Fruit fly (Drosophila melanogaster): Measurements from ENCODE around the gene Acp98AB.

Acp98AB gene

DNA sequence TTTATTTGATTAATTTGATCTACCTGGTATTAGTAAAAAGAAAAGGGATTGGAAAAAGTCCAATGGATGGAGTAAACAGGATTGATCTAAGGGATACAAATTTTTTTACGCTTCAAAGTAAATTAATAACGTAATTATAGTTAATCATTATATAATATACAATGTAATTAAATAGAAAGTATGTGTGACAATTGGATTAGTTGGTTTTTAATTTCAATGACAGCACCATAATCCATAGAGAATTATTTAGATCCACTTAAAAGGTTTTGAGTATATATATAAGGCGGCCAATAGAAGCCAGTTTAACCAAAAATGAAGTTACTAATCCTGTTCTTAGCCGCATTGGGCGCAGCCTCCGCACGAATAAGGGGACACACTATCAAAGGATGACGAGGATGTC is at the start of gene Acp98AB:
Acp98AB (plus strand) TSS at position 301 of the 400 bp plus-strand sequence.
- no peak for TF ChIP-seq Myc (optimal IDR thresholded peaks at IDR 0.05)
- no peak for TF ChIP-seq pan (optimal IDR thresholded peaks at IDR 0.05)
- TF ChIP-seq Vsx2 (GFP tag; optimal IDR thresholded peaks at IDR 0.05; ENCODE audit: partially characterized antibody): no peak
- no peak for TF ChIP-seq foxo (GFP tag; optimal IDR thresholded peaks at IDR 0.05)
- no peak for TF ChIP-seq jim (GFP tag; optimal IDR thresholded peaks at IDR 0.05)
- no peak for TF ChIP-seq sage (GFP tag; optimal IDR thresholded peaks at IDR 0.05)
- TF ChIP-seq rgr (GFP tag; optimal IDR thresholded peaks at IDR 0.05): no peak
- no peak for TF ChIP-seq HLH106 (tag; optimal IDR thresholded peaks at IDR 0.05)
- TF ChIP-seq dl (GFP tag; optimal IDR thresholded peaks at IDR 0.05; ENCODE audit: insufficient read depth in 1 of 2, partially characterized antibody in 2 of 2): no peak
- no peak for TF ChIP-seq fru (GFP tag; optimal IDR thresholded peaks at IDR 0.05)
- TF ChIP-seq usp (GFP tag; optimal IDR thresholded peaks at IDR 0.05): no peak
- no peak for TF ChIP-seq Mio (GFP tag; optimal IDR thresholded peaks at IDR 0.05)
- TF ChIP-seq Dfd (GFP tag; optimal IDR thresholded peaks at IDR 0.05): no peak
- TF ChIP-seq Hr83 (GFP tag; optimal IDR thresholded peaks at IDR 0.05; ENCODE audit: poor library complexity, severe bottlenecking): no peak

DNA sequence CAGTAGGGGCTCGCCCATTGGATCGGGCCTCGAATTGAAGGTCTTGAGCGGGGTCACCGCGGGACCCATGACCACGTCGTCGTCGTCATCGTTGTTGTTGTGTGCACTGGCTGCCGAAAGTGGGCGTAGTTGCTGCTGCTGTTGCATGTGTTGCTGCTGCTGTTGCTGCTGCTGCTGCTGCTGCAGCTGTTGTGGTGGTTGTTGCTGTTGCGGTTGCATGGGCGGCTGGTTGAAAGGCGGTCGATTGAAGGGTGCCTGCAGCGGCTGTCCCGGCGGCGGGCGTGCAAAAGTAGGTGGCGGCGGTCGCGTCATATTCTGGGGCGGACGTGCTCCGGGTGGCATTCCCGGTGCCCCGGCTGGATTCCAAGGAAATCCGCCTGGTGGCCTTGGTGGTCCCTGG is 46.9 kb upstream of the Acp98AB start:
- TF ChIP-seq sage (GFP tag; optimal IDR thresholded peaks at IDR 0.05) (no peak), dmrt93B (GFP tag; optimal IDR thresholded peaks at IDR 0.05) (no peak), Hnf4 (GFP tag; optimal IDR thresholded peaks at IDR 0.05) (no peak), Dfd (GFP tag; optimal IDR thresholded peaks at IDR 0.05) (peak; percentile 56)

DNA sequence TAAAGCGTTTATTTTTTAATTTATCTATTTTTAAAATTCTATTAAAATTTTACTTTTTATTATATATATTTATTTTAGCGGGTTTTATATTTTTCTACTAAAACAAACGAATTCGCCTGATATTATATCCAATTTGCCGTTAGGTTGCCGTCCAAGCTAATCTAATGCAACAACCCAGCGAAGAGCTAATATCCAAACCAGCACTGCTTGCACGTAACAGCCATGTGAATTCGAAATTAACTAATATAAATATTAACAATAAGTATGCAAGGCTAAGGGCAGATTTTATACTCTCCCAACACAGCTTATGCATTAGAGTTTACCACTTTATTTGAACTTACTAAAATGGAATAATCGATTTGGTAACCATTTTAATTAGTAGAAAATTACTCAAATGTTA is 43.0 kb upstream of the Acp98AB start:
- TF ChIP-seq Sp1 (GFP tag; optimal IDR thresholded peaks at IDR 0.05) (no peak), Myc (optimal IDR thresholded peaks at IDR 0.05) (peak; percentile 28)

dm6 chr3R:27652156-27652810 is 42.4 kb upstream of the Acp98AB start, which contains the start of gene RpS10a:
Gene RpS10a, plus strand, starts transcription at chr3R:27652760.
- TF ChIP-seq ey (GFP tag; optimal IDR thresholded peaks at IDR 0.05) (no peak), usp (GFP tag; optimal IDR thresholded peaks at IDR 0.05) (no peak), brk (GFP tag; optimal IDR thresholded peaks at IDR 0.05) (no peak), dsf (GFP tag; optimal IDR thresholded peaks at IDR 0.05; ENCODE audit: borderline replicate concordance) (no peak), lola (GFP tag; optimal IDR thresholded peaks at IDR 0.05) (no peak)

DNA sequence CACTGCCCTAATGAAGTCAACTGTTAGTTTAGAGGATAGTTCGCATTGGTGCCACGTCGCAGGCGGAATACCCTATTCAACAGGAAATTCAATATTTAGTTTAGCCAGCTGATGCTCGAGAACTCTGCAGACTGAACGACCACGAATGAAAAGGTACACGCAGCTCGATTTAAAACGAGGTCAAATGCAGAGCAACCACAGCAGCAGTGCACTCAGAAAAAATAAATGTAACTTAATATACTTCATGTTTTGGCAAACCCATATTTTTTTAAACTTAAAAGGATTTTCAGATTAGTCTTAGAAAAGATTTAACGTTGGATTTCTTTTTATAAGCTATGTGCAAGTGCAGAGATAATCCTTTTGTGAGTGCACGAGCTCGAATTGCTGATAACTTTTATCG is 39.6 kb upstream of the Acp98AB start:
- no peak for TF ChIP-seq br (GFP tag; optimal IDR thresholded peaks at IDR 0.05)
- TF ChIP-seq Sp1 (GFP tag; optimal IDR thresholded peaks at IDR 0.05): no peak
- no peak for TF ChIP-seq CG32264 (GFP tag; optimal IDR thresholded peaks at IDR 0.05)
- TF ChIP-seq dl (GFP tag; optimal IDR thresholded peaks at IDR 0.05; ENCODE audit: insufficient read depth in 1 of 2, partially characterized antibody in 2 of 2): no peak
- TF ChIP-seq usp (GFP tag; optimal IDR thresholded peaks at IDR 0.05): no peak
- no peak for TF ChIP-seq tai (GFP tag; optimal IDR thresholded peaks at IDR 0.05)
- TF ChIP-seq Rel (GFP tag; optimal IDR thresholded peaks at IDR 0.05): no peak
- no peak for TF ChIP-seq Rel (tag; optimal IDR thresholded peaks at IDR 0.05)
- no peak for TF ChIP-seq Jra (GFP tag; optimal IDR thresholded peaks at IDR 0.05)

dm6 chr3R:27656686-27657535 is 37.8 kb upstream of the Acp98AB start, which contains the start of gene tau:
Gene tau, minus strand, starts transcription at chr3R:27656996.
- TF ChIP-seq h (GFP tag; optimal IDR thresholded peaks at IDR 0.05): no peak
- TF ChIP-seq brk (GFP tag; optimal IDR thresholded peaks at IDR 0.05): no peak
- TF ChIP-seq tai (GFP tag; optimal IDR thresholded peaks at IDR 0.05): no peak
- peak; percentile 23 for TF ChIP-seq Myc (optimal IDR thresholded peaks at IDR 0.05)

All from whole organism, wandering third instar larva.